Worm (Caenorhabditis elegans): ENCODE measurements around the gene fat-1.

DNA sequence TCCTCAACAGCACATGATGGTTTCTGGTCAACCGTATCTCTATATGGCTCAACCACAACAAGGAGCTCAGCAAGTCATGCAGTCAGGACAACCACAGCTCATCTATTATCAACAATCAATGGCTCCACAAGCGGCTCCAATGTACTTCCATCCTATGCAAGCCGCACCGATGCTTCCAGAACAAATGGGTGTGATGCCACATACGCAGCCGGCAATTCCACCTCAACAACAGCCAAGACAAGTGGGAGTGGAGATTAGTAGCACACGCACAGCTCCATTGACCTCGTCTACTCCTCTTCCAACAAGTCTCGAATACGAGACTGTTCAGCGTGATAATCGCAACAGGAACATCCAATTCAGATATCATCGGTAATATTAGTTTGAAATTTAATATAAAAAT is 38.6 kb downstream of the fat-1 start:
- TF ChIP-seq F49E8.2 (tag; optimal IDR thresholded peaks at IDR 0.05; ENCODE audit: borderline replicate concordance) (no peak), R02D3.7 (tag; optimal IDR thresholded peaks at IDR 0.05) (no peak), nhr-25 (tag; optimal IDR thresholded peaks at IDR 0.05; ENCODE audit: borderline replicate concordance, insufficient read depth) (no peak), lin-15B (tag; optimal IDR thresholded peaks at IDR 0.05) (no peak), set-16 (GFP tag; IDR thresholded peaks at IDR 0.05) (no peak), snpc-4 (tag; optimal IDR thresholded peaks at IDR 0.05) (no peak), mep-1 (tag; optimal IDR thresholded peaks at IDR 0.05) (no peak), F37D6.2 (tag; optimal IDR thresholded peaks at IDR 0.05) (no peak), mxl-3 (GFP tag; optimal IDR thresholded peaks at IDR 0.05) (no peak), lsy-2 (tag; optimal IDR thresholded peaks at IDR 0.05) (no peak), lin-29 (GFP tag; IDR thresholded peaks at IDR 0.05) (no peak), skn-1 (tag; optimal IDR thresholded peaks at IDR 0.05) (no peak)
